Worm (Caenorhabditis elegans) whole organism, young adult: Measurements from ENCODE around the gene daf-22.

ENCODE experiments used
- F39B2.1 ChIP-seq: fragments of 200-800 bp; sonication (Bioruptor generic); IDR thresholded peaks from 2 replicates; pipeline ENCODE4 v1.3.6; 2022; ENCODE audit warnings: missing genetic modification reagents, missing genetic modification characterization, missing compliant biosample characterization
- K11D2.4 ChIP-seq: fragments of 200-800 bp; sonication (Bioruptor generic); IDR thresholded peaks from 2 replicates; pipeline ENCODE4 v1.3.6; 2022; ENCODE audit warnings: missing genetic modification reagents, missing genetic modification characterization, missing compliant biosample characterization
- K12H6.12 ChIP-seq: fragments of 200-800 bp; sonication (Bioruptor generic); optimal IDR thresholded peaks from 2 replicates; lab custom pipeline; 2018; ENCODE audit warnings: mild to moderate bottlenecking, missing genetic modification characterization, missing compliant biosample characterization
- attf-3 ChIP-seq: fragments of 200-800 bp; sonication (Bioruptor generic); conservative IDR thresholded peaks from 2 replicates; pipeline ENCODE4 v1.3.6; 2022; ENCODE audit warnings: missing genetic modification reagents, missing genetic modification characterization, missing compliant biosample characterization
- efl-1 ChIP-seq: fragments of 150-350 bp; optimal IDR thresholded peaks from 2 replicates; lab custom pipeline; 2014; ENCODE audit warnings: missing biosample characterization, missing genetic modification reagents, missing genetic modification characterization
- hmg-1.2 ChIP-seq: fragments of 200-800 bp; sonication (Bioruptor generic); IDR thresholded peaks from 2 replicates; pipeline ENCODE4 v1.3.6; 2022; ENCODE audit warnings: missing genetic modification reagents, missing genetic modification characterization, missing compliant biosample characterization
- pha-4 ChIP-seq: fragments of 150-350 bp; sonication (generic microtip); optimal IDR thresholded peaks from 2 replicates; lab custom pipeline; 2014; ENCODE audit warnings: missing biosample characterization, missing genetic modification reagents, missing genetic modification characterization
- rpc-1 ChIP-seq, 2 experiments: fragments of 150-350 bp in 1 of 2; sonication (generic microtip) in 1 of 2; optimal IDR thresholded peaks; 2 replicates each; lab custom pipeline; 2014 to 2018; ENCODE audit warnings: missing biosample characterization in 1 of 2, missing genetic modification characterization in 1 of 2, missing genetic modification reagents in 1 of 2, missing genotype in 1 of 2
- tbx-9 ChIP-seq: sonication (generic microtip); optimal IDR thresholded peaks from 2 replicates; lab custom pipeline; 2016; ENCODE audit warnings: borderline replicate concordance, missing genetic modification characterization, inconsistent platforms, missing compliant biosample characterization

- TF ChIP-seq K12H6.12 (tag; lab: Kevin White, UChicago) (no peak), tbx-9 (tag; lab: Kevin White, UChicago) (no peak), attf-3 (GFP tag; lab: Robert Waterston, UW) (no peak), K11D2.4 (GFP tag; lab: Robert Waterston, UW) (no peak), rpc-1 (optimal IDR thresholded peaks at IDR 0.05; lab: Kevin White, UChicago) (no peak), rpc-1 (tag; optimal IDR thresholded peaks at IDR 0.05; lab: Kevin White, UChicago) (no peak), pha-4 (no peak), F39B2.1 (GFP tag; lab: Robert Waterston, UW) (no peak), hmg-1.2 (GFP tag; lab: Robert Waterston, UW) (no peak), efl-1 (GFP tag; lab: Kevin White, UChicago) (no peak)
Observed at ce11 chrII:12408717-12409116, 16.8 kb downstream of the daf-22 start, which contains the start of gene sre-31.
